Worm (Caenorhabditis elegans) whole organism, L1 larva: ENCODE data around the gene C16A11.3.

Source experiments
- C04F5.9 ChIP-seq: sonication (generic microtip); optimal IDR thresholded peaks from 2 replicates; lab custom pipeline; 2016; ENCODE audit warnings: missing genetic modification characterization, missing compliant biosample characterization
- Y116A8C.19 ChIP-seq: sonication (generic microtip); optimal IDR thresholded peaks from 2 replicates; lab custom pipeline; 2016; ENCODE audit warnings: missing compliant biosample characterization, missing genetic modification characterization, borderline replicate concordance
- alr-1 ChIP-seq: fragments of 200-800 bp; sonication (Bioruptor generic); optimal IDR thresholded peaks from 2 replicates; lab custom pipeline; 2018; ENCODE audit warnings: borderline replicate concordance, mild to moderate bottlenecking, missing genetic modification characterization, missing compliant biosample characterization
- aly-2 ChIP-seq: fragments of 150-350 bp; optimal IDR thresholded peaks from 2 replicates; lab custom pipeline; 2014; ENCODE audit warnings: missing biosample characterization, missing genetic modification characterization
- ama-1 ChIP-seq: fragments of 150-350 bp; optimal IDR thresholded peaks from 2 replicates; lab custom pipeline; 2014
- ceh-88 ChIP-seq: fragments of 200-800 bp; sonication (Bioruptor generic); IDR thresholded peaks from 2 replicates; pipeline ENCODE4 v1.3.6; 2022; ENCODE audit warnings: missing genetic modification characterization, missing compliant biosample characterization
- ces-1 ChIP-seq: fragments of 150-350 bp; optimal IDR thresholded peaks from 2 replicates; lab custom pipeline; 2014; ENCODE audit warnings: missing biosample characterization, missing genetic modification reagents, missing genetic modification characterization
- dpl-1 ChIP-seq, 3 experiments: fragments of 150-350 bp in 2 of 3; sonication (generic microtip) in 1 of 3; optimal IDR thresholded peaks; 2 replicates each; lab custom pipeline; 2014 to 2017; ENCODE audit warnings: missing biosample characterization in 3 of 3, missing genetic modification characterization in 3 of 3, missing genetic modification reagents in 3 of 3
- efl-3 ChIP-seq: fragments of 200-800 bp; sonication (Bioruptor generic); optimal IDR thresholded peaks from 2 replicates; lab custom pipeline; 2018; ENCODE audit warnings: mild to moderate bottlenecking, missing genetic modification characterization, missing compliant biosample characterization
- egl-13 ChIP-seq: sonication (generic microtip); optimal IDR thresholded peaks from 2 replicates; lab custom pipeline; 2016; ENCODE audit warnings: missing genotype, missing genetic modification reagents, missing genetic modification characterization, missing compliant biosample characterization
- elt-2 ChIP-seq: sonication (generic microtip); optimal IDR thresholded peaks from 2 replicates; lab custom pipeline; 2016; ENCODE audit warnings: missing genetic modification characterization, mild to moderate bottlenecking, inconsistent platforms, missing compliant biosample characterization, missing genetic modification reagents
- ets-5 ChIP-seq: fragments of 200-800 bp; sonication (Bioruptor generic); IDR thresholded peaks from 2 replicates; pipeline ENCODE4 v1.3.6; 2022; ENCODE audit warnings: missing genetic modification characterization, missing compliant biosample characterization
- grh-1 ChIP-seq: fragments of 200-800 bp; sonication (Bioruptor generic); IDR thresholded peaks from 2 replicates; pipeline ENCODE4 v1.3.6; 2022; ENCODE audit warnings: missing genetic modification reagents, missing genetic modification characterization, missing compliant biosample characterization
- isw-1 ChIP-seq: fragments of 200-800 bp; sonication (Bioruptor generic); IDR thresholded peaks from 2 replicates; pipeline ENCODE4 v1.3.6; 2022; ENCODE audit warnings: missing genetic modification characterization, missing compliant biosample characterization
- lin-13 ChIP-seq: fragments of 150-350 bp; optimal IDR thresholded peaks from 2 replicates; lab custom pipeline; 2014; ENCODE audit warnings: missing biosample characterization, missing genetic modification reagents, missing genetic modification characterization
- lin-14 ChIP-seq: fragments of 200-800 bp; sonication (Bioruptor generic); optimal IDR thresholded peaks from 2 replicates; lab custom pipeline; 2018; ENCODE audit warnings: mild to moderate bottlenecking, missing genetic modification characterization, moderate library complexity, missing compliant biosample characterization
- lin-15B ChIP-seq: fragments of 150-350 bp; sonication (generic microtip); optimal IDR thresholded peaks from 3 replicates; lab custom pipeline; 2014; ENCODE audit warnings: missing biosample characterization, missing genetic modification characterization
- lin-39 ChIP-seq: fragments of 150-350 bp; optimal IDR thresholded peaks from 2 replicates; lab custom pipeline; 2014; ENCODE audit warnings: missing biosample characterization, missing genetic modification reagents, missing genetic modification characterization
- nhr-11 ChIP-seq: fragments of 150-350 bp; optimal IDR thresholded peaks from 2 replicates; lab custom pipeline; 2014; ENCODE audit warnings: missing biosample characterization, missing genetic modification characterization
- nhr-12 ChIP-seq: sonication (generic microtip); optimal IDR thresholded peaks from 2 replicates; lab custom pipeline; 2017; ENCODE audit warnings: missing biosample characterization, missing genetic modification characterization
- nhr-20 ChIP-seq: sonication (generic microtip); optimal IDR thresholded peaks from 2 replicates; lab custom pipeline; 2016; ENCODE audit warnings: mild to moderate bottlenecking, missing genetic modification characterization, missing compliant biosample characterization
- nhr-28 ChIP-seq: fragments of 150-350 bp; optimal IDR thresholded peaks from 2 replicates; lab custom pipeline; 2014; ENCODE audit warnings: missing biosample characterization, missing genetic modification characterization
- nhr-76 ChIP-seq: sonication (generic microtip); optimal IDR thresholded peaks from 2 replicates; lab custom pipeline; 2017; ENCODE audit warnings: missing biosample characterization, missing genetic modification characterization
- nhr-77 ChIP-seq: fragments of 150-350 bp; optimal IDR thresholded peaks from 2 replicates; lab custom pipeline; 2014; ENCODE audit warnings: missing biosample characterization, missing genetic modification characterization
- nhr-84 ChIP-seq: sonication (generic microtip); optimal IDR thresholded peaks from 2 replicates; lab custom pipeline; 2017; ENCODE audit warnings: missing biosample characterization, missing genetic modification characterization
- nhr-90 ChIP-seq: sonication (generic microtip); optimal IDR thresholded peaks from 2 replicates; lab custom pipeline; 2016; ENCODE audit warnings: mild to moderate bottlenecking, missing genetic modification characterization, missing compliant biosample characterization; ENCODE audit not compliant: poor library complexity
- pag-3 ChIP-seq: sonication (generic microtip); optimal IDR thresholded peaks from 2 replicates; lab custom pipeline; 2017; ENCODE audit warnings: missing genetic modification characterization, mild to moderate bottlenecking, missing compliant biosample characterization, antibody characterized with exemption, borderline replicate concordance; ENCODE audit not compliant: insufficient read depth
- skn-1 ChIP-seq: fragments of 150-350 bp; optimal IDR thresholded peaks from 2 replicates; lab custom pipeline; 2014; ENCODE audit warnings: missing biosample characterization, missing genetic modification characterization
- sox-4 ChIP-seq: sonication (generic microtip); optimal IDR thresholded peaks from 2 replicates; lab custom pipeline; 2016; ENCODE audit warnings: missing genetic modification characterization, missing compliant biosample characterization
- sptf-1 ChIP-seq: fragments of 150-350 bp; optimal IDR thresholded peaks from 2 replicates; lab custom pipeline; 2014; ENCODE audit warnings: missing biosample characterization, missing genetic modification characterization
- sup-37 ChIP-seq: fragments of 200-800 bp; sonication (Bioruptor generic); optimal IDR thresholded peaks from 2 replicates; lab custom pipeline; 2018; ENCODE audit warnings: mild to moderate bottlenecking, missing genetic modification characterization, missing compliant biosample characterization
- unc-130 ChIP-seq: fragments of 150-350 bp; optimal IDR thresholded peaks from 2 replicates; lab custom pipeline; 2017; ENCODE audit warnings: missing biosample characterization, missing genetic modification characterization, inconsistent platforms
- unc-62 ChIP-seq: fragments of 150-350 bp; optimal IDR thresholded peaks from 2 replicates; lab custom pipeline; 2014; ENCODE audit warnings: missing biosample characterization, missing genetic modification reagents, missing genetic modification characterization
- xbp-1 ChIP-seq: sonication (generic microtip); optimal IDR thresholded peaks from 2 replicates; lab custom pipeline; 2016; ENCODE audit warnings: missing genetic modification characterization, missing compliant biosample characterization
- zag-1 ChIP-seq: fragments of 150-350 bp; optimal IDR thresholded peaks from 2 replicates; lab custom pipeline; 2014; ENCODE audit warnings: missing biosample characterization, missing genetic modification characterization

Gene C16A11.3

ce11 chrII:4258683-4259082, 29.3 kb downstream of the C16A11.3 start, which contains the start of gene clec-135:
TSS of gene clec-135 (minus strand) at chrII:4258783.
- no peak for TF ChIP-seq nhr-20 (tag; lab: Kevin White, UChicago)

- no peak for TF ChIP-seq pag-3 (tag; lab: Kevin White, UChicago)
- no peak for TF ChIP-seq unc-130 (tag; lab: Kevin White, UChicago)
- no peak for TF ChIP-seq unc-62 (GFP tag; lab: Kevin White, UChicago)
- no peak for TF ChIP-seq lin-15B
- no peak for TF ChIP-seq lin-13 (GFP tag; lab: Kevin White, UChicago)
- TF ChIP-seq elt-2 (tag; lab: Kevin White, UChicago): no peak
- TF ChIP-seq efl-3 (GFP tag; lab: Kevin White, UChicago): no peak
- no peak for TF ChIP-seq nhr-11
- no peak for TF ChIP-seq skn-1
- TF ChIP-seq ets-5: no peak
- no peak for TF ChIP-seq isw-1
- no peak for TF ChIP-seq lin-14 (GFP tag; lab: Kevin White, UChicago)
- TF ChIP-seq nhr-76 (tag; lab: Kevin White, UChicago): no peak
- TF ChIP-seq aly-2 (tag; lab: Kevin White, UChicago): no peak
- no peak for TF ChIP-seq lin-39 (tag; lab: Kevin White, UChicago)
- no peak for TF ChIP-seq sup-37 (GFP tag; lab: Kevin White, UChicago)
- no peak for TF ChIP-seq nhr-28
- TF ChIP-seq, all 84 proteins: peak for 0
Observed at ce11 chrII:4267711-4268110, 38.4 kb downstream of the C16A11.3 start.

ce11 chrII:4275637-4276252, 46.4 kb downstream of the C16A11.3 start, which contains the start of gene npr-42:
TSS of gene npr-42 (plus strand) at chrII:4276202.
- TF ChIP-seq alr-1 (tag; lab: Kevin White, UChicago) (no peak), Y116A8C.19 (tag; lab: Kevin White, UChicago) (no peak), xbp-1 (tag; lab: Kevin White, UChicago) (no peak), nhr-76 (tag; lab: Kevin White, UChicago) (no peak), unc-130 (tag; lab: Kevin White, UChicago) (no peak), nhr-11 (no peak), lin-15B (no peak), nhr-84 (tag; lab: Kevin White, UChicago) (no peak)

ce11 chrII:4276924-4277323, 47.6 kb downstream of the C16A11.3 start:
- TF ChIP-seq skn-1 (no peak), isw-1 (no peak), ces-1 (no peak), nhr-77 (tag; lab: Kevin White, UChicago) (no peak), sptf-1 (tag; lab: Kevin White, UChicago) (no peak), egl-13 (tag; lab: Kevin White, UChicago) (no peak), ceh-88 (GFP tag; lab: Robert Waterston, UW) (no peak), nhr-28 (no peak), ama-1 (no peak), dpl-1 (GFP tag; optimal IDR thresholded peaks at IDR 0.05; lab: Kevin White, UChicago) (no peak), grh-1 (no peak), C04F5.9 (no peak), sox-4 (tag; lab: Kevin White, UChicago) (no peak), zag-1 (no peak), nhr-12 (tag; lab: Kevin White, UChicago) (no peak), nhr-84 (tag; lab: Kevin White, UChicago) (no peak), nhr-90 (tag; lab: Kevin White, UChicago) (no peak), lin-14 (GFP tag; lab: Kevin White, UChicago) (no peak)
